Fruit fly (Drosophila melanogaster): Measurements from ENCODE around the gene MFS10.

MFS10 gene

dm6 chrX:13159481-13159880, 30.7 kb downstream of the MFS10 start, which contains the start of the genes Bap60 and CG12096 (continued):
- peak; percentile 86 for TF ChIP-seq mam (GFP tag; optimal IDR thresholded peaks at IDR 0.05)
- TF ChIP-seq CG43689 (GFP tag; IDR thresholded peaks at IDR 0.05) = no peak
- TF ChIP-seq ttk (GFP tag; IDR thresholded peaks at IDR 0.05) = no peak; the same call in 1 of the 2 replicates
- peak; percentile 65 for TF ChIP-seq CG3847 (GFP tag; IDR thresholded peaks at IDR 0.05)
- peak; percentile 97 for TF ChIP-seq Dll (GFP tag; IDR thresholded peaks at IDR 0.05; ENCODE audit: partially characterized antibody)
- TF ChIP-seq p53 (GFP tag; optimal IDR thresholded peaks at IDR 0.05) = peak; percentile 37
- peak; percentile 76 for TF ChIP-seq Ptx1 (GFP tag; IDR thresholded peaks at IDR 0.05)
- TF ChIP-seq sc (optimal IDR thresholded peaks at IDR 0.05) = no peak
- no peak for TF ChIP-seq sc (GFP tag; optimal IDR thresholded peaks at IDR 0.05)
- TF ChIP-seq Hr78 (GFP tag; optimal IDR thresholded peaks at IDR 0.05) = no peak
- no peak for TF ChIP-seq z (GFP tag; IDR thresholded peaks at IDR 0.05)
- peak; percentile 88; the same call in 2 of the 3 replicates for TF ChIP-seq mld (GFP tag; IDR thresholded peaks at IDR 0.05; ENCODE audit: partially characterized antibody)
- TF ChIP-seq CG9797 (GFP tag; optimal IDR thresholded peaks at IDR 0.05) = peak; percentile 55
- no peak for TF ChIP-seq zf30C (GFP tag; optimal IDR thresholded peaks at IDR 0.05)
- peak; percentile 81 for TF ChIP-seq ems (GFP tag; optimal IDR thresholded peaks at IDR 0.05)
- TF ChIP-seq CTCF (GFP tag; optimal IDR thresholded peaks at IDR 0.05) = peak; percentile 32
- TF ChIP-seq cwo (GFP tag; optimal IDR thresholded peaks at IDR 0.05) = peak; percentile 30
- peak; percentile 65 for TF ChIP-seq cg (GFP tag; optimal IDR thresholded peaks at IDR 0.05)
- no peak for TF ChIP-seq CG32767 (GFP tag; IDR thresholded peaks at IDR 0.05)
- TF ChIP-seq sna (GFP tag; IDR thresholded peaks at IDR 0.05; ENCODE audit: partially characterized antibody) = peak; percentile 95
- TF ChIP-seq HHEX (GFP tag; optimal IDR thresholded peaks at IDR 0.05) = peak; percentile 26
- peak; percentile 26; the same call in 1 of the 2 replicates for TF ChIP-seq ara (GFP tag; IDR thresholded peaks at IDR 0.05)
- no peak for TF ChIP-seq D (optimal IDR thresholded peaks at IDR 0.05)
- TF ChIP-seq D (GFP tag; optimal IDR thresholded peaks at IDR 0.05) = peak; percentile 6
- peak; percentile 48 for TF ChIP-seq Bteb2 (GFP tag; optimal IDR thresholded peaks at IDR 0.05)
- TF ChIP-seq CG6254 (GFP tag; optimal IDR thresholded peaks at IDR 0.05) = peak; percentile 43
- no peak for TF ChIP-seq CG4707 (GFP tag; optimal IDR thresholded peaks at IDR 0.05)
- TF ChIP-seq Dip3 (GFP tag; optimal IDR thresholded peaks at IDR 0.05) = peak; percentile 80
- TF ChIP-seq twi (tag; optimal IDR thresholded peaks at IDR 0.05) = peak; percentile 74
- TF ChIP-seq run (tag; optimal IDR thresholded peaks at IDR 0.05) = no peak
- TF ChIP-seq CG17612 (GFP tag; IDR thresholded peaks at IDR 0.05) = no peak
- TF ChIP-seq chinmo (GFP tag; IDR thresholded peaks at IDR 0.05; ENCODE audit: partially characterized antibody) = peak; percentile 68; the same call in 1 of the 4 replicates
- TF ChIP-seq CG9437 (GFP tag; optimal IDR thresholded peaks at IDR 0.05) = peak; percentile 77
- peak; percentile 54; the same call in 1 of the 2 replicates for TF ChIP-seq klu (GFP tag; IDR thresholded peaks at IDR 0.05)
- TF ChIP-seq CG3065 (GFP tag; optimal IDR thresholded peaks at IDR 0.05) = peak; percentile 44
- TF ChIP-seq sima (GFP tag; optimal IDR thresholded peaks at IDR 0.05) = peak; percentile 11
- TF ChIP-seq CG15073 (GFP tag; optimal IDR thresholded peaks at IDR 0.05) = no peak
- peak; percentile 70 for TF ChIP-seq nerfin-1 (tag; optimal IDR thresholded peaks at IDR 0.05)
- TF ChIP-seq dimm (GFP tag; IDR thresholded peaks at IDR 0.05) = no peak
- TF ChIP-seq al (GFP tag; IDR thresholded peaks at IDR 0.05) = peak; percentile 76
- no peak for TF ChIP-seq nom (GFP tag; optimal IDR thresholded peaks at IDR 0.05)
- TF ChIP-seq shn (GFP tag; optimal IDR thresholded peaks at IDR 0.05) = peak; percentile 85
- TF ChIP-seq CG6654 (GFP tag; optimal IDR thresholded peaks at IDR 0.05) = no peak
- TF ChIP-seq crp (GFP tag; optimal IDR thresholded peaks at IDR 0.05) = peak in 1 of 2 experiments; percentile 45
- peak; percentile 74 for TF ChIP-seq NfI (GFP tag; optimal IDR thresholded peaks at IDR 0.05)
- peak; percentile 95 for TF ChIP-seq CG13287 (GFP tag; IDR thresholded peaks at IDR 0.05; ENCODE audit: partially characterized antibody)
- no peak for TF ChIP-seq CkIIα-i1 (GFP tag; IDR thresholded peaks at IDR 0.05)
- TF ChIP-seq CG9932 (GFP tag; IDR thresholded peaks at IDR 0.05) = peak; percentile 85
- no peak for TF ChIP-seq Drgx (GFP tag; IDR thresholded peaks at IDR 0.05)
- TF ChIP-seq CG4360 (GFP tag; IDR thresholded peaks at IDR 0.05) = no peak
- peak; percentile 68 for TF ChIP-seq CG12744 (GFP tag; optimal IDR thresholded peaks at IDR 0.05)
- no peak for TF ChIP-seq Tbp (GFP tag; optimal IDR thresholded peaks at IDR 0.05)

Measured in whole organism, embryonic.